Worm (Caenorhabditis elegans) whole organism, mixed stage, embryonic: Measurements from ENCODE around the gene srh-270.

Source experiments
- M03D4.4 ChIP-seq: sonication (generic microtip); optimal IDR thresholded peaks from 2 replicates; lab custom pipeline; 2017; ENCODE audit warnings: mild to moderate bottlenecking, missing genetic modification characterization, missing compliant biosample characterization
- blmp-1 ChIP-seq: fragments of 150-350 bp; optimal IDR thresholded peaks from 2 replicates; lab custom pipeline; 2014; ENCODE audit warnings: missing biosample characterization, missing genetic modification characterization
- elt-1 ChIP-seq: sonication (generic microtip); optimal IDR thresholded peaks from 2 replicates; lab custom pipeline; 2017; ENCODE audit warnings: missing genetic modification characterization, mild to moderate bottlenecking, missing compliant biosample characterization, antibody characterized with exemption, moderate library complexity, borderline replicate concordance; ENCODE audit not compliant: insufficient read depth
- elt-3 ChIP-seq: fragments of 150-350 bp; optimal IDR thresholded peaks from 2 replicates; lab custom pipeline; 2014; ENCODE audit warnings: missing biosample characterization, missing genetic modification characterization
- mep-1 ChIP-seq: fragments of 150-350 bp; optimal IDR thresholded peaks from 2 replicates; lab custom pipeline; 2017; ENCODE audit warnings: missing biosample characterization, missing genetic modification reagents, missing genetic modification characterization, inconsistent platforms
- nhr-237 ChIP-seq: fragments of 150-350 bp; optimal IDR thresholded peaks from 2 replicates; lab custom pipeline; 2014; ENCODE audit warnings: missing biosample characterization, missing genetic modification characterization
- nhr-76 ChIP-seq: sonication (generic microtip); optimal IDR thresholded peaks from 2 replicates; lab custom pipeline; 2017; ENCODE audit warnings: missing biosample characterization, missing genetic modification characterization
- sem-2 ChIP-seq: fragments of 200-800 bp; sonication (Bioruptor generic); optimal IDR thresholded peaks from 2 replicates; lab custom pipeline; 2018; ENCODE audit warnings: mild to moderate bottlenecking, missing genetic modification characterization, missing compliant biosample characterization
- unc-39 ChIP-seq: fragments of 150-350 bp; optimal IDR thresholded peaks from 2 replicates; lab custom pipeline; 2014; ENCODE audit warnings: missing biosample characterization, missing genetic modification characterization
- unc-62 ChIP-seq: fragments of 150-350 bp; optimal IDR thresholded peaks from 2 replicates; lab custom pipeline; 2014; ENCODE audit warnings: missing biosample characterization, missing genetic modification reagents, missing genetic modification characterization
- ztf-11 ChIP-seq: fragments of 150-350 bp; optimal IDR thresholded peaks from 2 replicates; lab custom pipeline; 2014; ENCODE audit warnings: missing biosample characterization, missing genetic modification characterization

DNA sequence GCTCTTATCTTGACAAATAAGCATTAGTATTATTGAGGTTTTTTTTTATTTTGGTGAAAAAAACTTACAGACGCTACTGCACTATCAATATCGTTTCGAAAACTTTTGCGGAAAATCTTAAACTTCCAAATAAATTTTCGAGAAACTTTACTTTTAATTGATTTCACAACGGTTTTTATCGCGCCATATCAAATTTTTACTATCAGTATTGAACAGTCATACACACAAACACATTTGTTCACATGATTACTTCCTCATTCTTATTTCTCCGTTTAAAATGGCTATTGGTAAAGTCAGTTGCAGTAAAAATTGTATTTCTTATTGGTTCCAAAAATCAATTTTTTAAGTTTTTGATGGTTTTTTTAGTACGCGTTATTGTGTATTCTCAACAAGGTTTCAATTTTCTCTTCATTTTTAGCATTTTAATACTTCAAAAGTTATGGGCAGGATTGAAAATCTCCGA is 34.8 kb upstream of the srh-270 start, which contains the start of gene pals-32:
- TF ChIP-seq unc-62 (GFP tag; lab: Kevin White, UChicago) (no peak), blmp-1 (tag; lab: Kevin White, UChicago) (no peak), nhr-76 (tag; lab: Kevin White, UChicago) (no peak), mep-1 (tag; lab: Kevin White, UChicago) (no peak), nhr-237 (tag; lab: Kevin White, UChicago) (no peak), elt-1 (no peak), sem-2 (GFP tag; lab: Kevin White, UChicago) (no peak), unc-39 (tag; lab: Kevin White, UChicago) (no peak), ztf-11 (tag; lab: Kevin White, UChicago) (no peak), M03D4.4 (tag; lab: Kevin White, UChicago) (no peak), elt-3 (tag; lab: Kevin White, UChicago) (no peak)
